Worm (Caenorhabditis elegans): ENCODE data around the gene atg-2.

- TF ChIP-seq F13H6.1 (tag; optimal IDR thresholded peaks at IDR 0.05), result no peak
- TF ChIP-seq skn-1 (tag; optimal IDR thresholded peaks at IDR 0.05), result no peak
- TF ChIP-seq aly-2 (tag; optimal IDR thresholded peaks at IDR 0.05), result no peak
- TF ChIP-seq unc-62 (GFP tag; optimal IDR thresholded peaks at IDR 0.05), result no peak
- TF ChIP-seq lin-39 (tag; optimal IDR thresholded peaks at IDR 0.05), result no peak
- TF ChIP-seq ztf-4 (tag; optimal IDR thresholded peaks at IDR 0.05), result no peak
- no peak for TF ChIP-seq snpc-4 (tag; optimal IDR thresholded peaks at IDR 0.05)
- TF ChIP-seq alr-1 (tag; optimal IDR thresholded peaks at IDR 0.05), result no peak
- no peak for TF ChIP-seq nhr-11 (tag; optimal IDR thresholded peaks at IDR 0.05)
These were observed 16.1 kb upstream of the atg-2 start for ce11 chrX:6790457-6790856.

Measured in whole organism, L2 larva.